Worm (Caenorhabditis elegans): ENCODE results near the gene F23A7.8.
"Not testable (repeated sequence)": the region's sequence is repeated elsewhere in the genome, so short reads cannot be mapped to it uniquely, and the experiment has no call there.

The F23A7.8 gene

ce11 chrX:16209660-16210059 is 3.5 kb upstream of the F23A7.8 start (continued):
- peak; percentile 85 for TF ChIP-seq arid-1 (GFP tag; conservative IDR thresholded peaks at IDR 0.05)
- peak; percentile 80 for TF ChIP-seq lin-13 (GFP tag; optimal IDR thresholded peaks at IDR 0.05)
- peak; percentile 96 for TF ChIP-seq Y105C5A.15 (GFP tag; IDR thresholded peaks at IDR 0.05)
- TF ChIP-seq unc-39 (tag; optimal IDR thresholded peaks at IDR 0.05) = no peak

- no peak for TF ChIP-seq dmd-6 (GFP tag; IDR thresholded peaks at IDR 0.05)
- peak; percentile 24; the same call in 1 of the 2 replicates for TF ChIP-seq set-16 (GFP tag; IDR thresholded peaks at IDR 0.05)
Observed at ce11 chrX:16210518-16210917, 2.7 kb upstream of the F23A7.8 start, which contains the start of gene R11.4. Gene R11.4, minus strand, starts transcription at chrX:16210618.

ce11 chrX:16212306-16212705 is 867 bp upstream of the F23A7.8 start, which contains the start of gene F23A7.4:
Gene F23A7.4, plus strand, starts transcription at chrX:16212606.
- TF ChIP-seq daf-12, ztf-11, fos-1 (tag; optimal IDR thresholded peaks at IDR 0.05): not testable (repeated sequence)

- TF ChIP-seq snpc-4 (tag; optimal IDR thresholded peaks at IDR 0.05) = no peak
- no peak for TF ChIP-seq ceh-44 (GFP tag; IDR thresholded peaks at IDR 0.05)
- no peak for TF ChIP-seq mep-1 (tag; optimal IDR thresholded peaks at IDR 0.05)
- TF ChIP-seq lin-1 (GFP tag; IDR thresholded peaks at IDR 0.05) = no peak
- no peak for TF ChIP-seq nhr-237 (tag; optimal IDR thresholded peaks at IDR 0.05)
- TF ChIP-seq ZK337.2 (GFP tag; IDR thresholded peaks at IDR 0.05) = no peak
- no peak for TF ChIP-seq skn-1 (tag; optimal IDR thresholded peaks at IDR 0.05)
- TF ChIP-seq nhr-25 (tag; optimal IDR thresholded peaks at IDR 0.05; ENCODE audit: borderline replicate concordance, insufficient read depth) = no peak
- no peak for TF ChIP-seq Y48G9A.11 (GFP tag; IDR thresholded peaks at IDR 0.05)
- TF ChIP-seq lir-3 (tag; optimal IDR thresholded peaks at IDR 0.05) = no peak
- TF ChIP-seq lin-15B (tag; optimal IDR thresholded peaks at IDR 0.05) = no peak
- no peak for TF ChIP-seq sdz-12 (GFP tag; optimal IDR thresholded peaks at IDR 0.05)
Observed at ce11 chrX:16217108-16217507, 3.9 kb downstream of the F23A7.8 start, which contains the start of gene F23A7.1. Gene F23A7.1, plus strand, starts transcription at chrX:16217408.

- no peak for TF ChIP-seq daf-16 (GFP tag; optimal IDR thresholded peaks at IDR 0.05)
- no peak for TF ChIP-seq daf-16 (tag; optimal IDR thresholded peaks at IDR 0.05)
- no peak for TF ChIP-seq F44E2.7 (GFP tag; IDR thresholded peaks at IDR 0.05)
- 0 out of 2 replicates have a peak, but pooled peaks have one; percentile 25 for TF ChIP-seq dmd-8 (GFP tag; IDR thresholded peaks at IDR 0.05)
- TF ChIP-seq dve-1 (tag; optimal IDR thresholded peaks at IDR 0.05; ENCODE audit: insufficient read depth) = no peak
- no peak for TF ChIP-seq dpl-1 (GFP tag; optimal IDR thresholded peaks at IDR 0.05)
- no peak for TF ChIP-seq ctbp-1 (GFP tag; IDR thresholded peaks at IDR 0.05)
- no peak for TF ChIP-seq ZK546.5 (tag; optimal IDR thresholded peaks at IDR 0.05)
- no peak for TF ChIP-seq nhr-237 (tag; optimal IDR thresholded peaks at IDR 0.05)
- no peak for TF ChIP-seq ceh-20 (GFP tag; IDR thresholded peaks at IDR 0.05)
- TF ChIP-seq jun-1 (tag; optimal IDR thresholded peaks at IDR 0.05) = no peak
- TF ChIP-seq unc-62 (GFP tag; optimal IDR thresholded peaks at IDR 0.05 in 1 of 2) = peak in 1 of 2 experiments; percentile 65
- TF ChIP-seq unc-62 (tag; optimal IDR thresholded peaks at IDR 0.05) = no peak
- TF ChIP-seq daf-12 (tag; optimal IDR thresholded peaks at IDR 0.05) = no peak
- TF ChIP-seq ztf-7 (tag; optimal IDR thresholded peaks at IDR 0.05) = no peak
- TF ChIP-seq zfp-2 (tag; optimal IDR thresholded peaks at IDR 0.05) = no peak
- TF ChIP-seq zip-2 (tag; optimal IDR thresholded peaks at IDR 0.05) = no peak
- TF ChIP-seq tra-1 (GFP tag; IDR thresholded peaks at IDR 0.05) = peak; percentile 15; the same call in 1 of the 2 replicates
- no peak for TF ChIP-seq lin-13 (GFP tag; optimal IDR thresholded peaks at IDR 0.05)
- TF ChIP-seq Y48G9A.11 (GFP tag; IDR thresholded peaks at IDR 0.05) = no peak
- no peak for TF ChIP-seq lsy-2 (tag; optimal IDR thresholded peaks at IDR 0.05)
- TF ChIP-seq php-3 (GFP tag; IDR thresholded peaks at IDR 0.05) = no peak
- no peak for TF ChIP-seq madf-5 (GFP tag; IDR thresholded peaks at IDR 0.05)
- TF ChIP-seq dmd-9 (GFP tag; IDR thresholded peaks at IDR 0.05) = no peak
- no peak for TF ChIP-seq ama-1 (optimal IDR thresholded peaks at IDR 0.05)
- no peak for TF ChIP-seq ceh-62 (tag; optimal IDR thresholded peaks at IDR 0.05)
- TF ChIP-seq ceh-82 (tag; optimal IDR thresholded peaks at IDR 0.05) = no peak
- TF ChIP-seq egl-43 (GFP tag; IDR thresholded peaks at IDR 0.05) = 0 out of 2 replicates have a peak, but pooled peaks have one; percentile 34
Observed at ce11 chrX:16217749-16218148, 4.6 kb downstream of the F23A7.8 start.
